Worm (Caenorhabditis elegans): ENCODE results near the gene ZC404.1.

DNA sequence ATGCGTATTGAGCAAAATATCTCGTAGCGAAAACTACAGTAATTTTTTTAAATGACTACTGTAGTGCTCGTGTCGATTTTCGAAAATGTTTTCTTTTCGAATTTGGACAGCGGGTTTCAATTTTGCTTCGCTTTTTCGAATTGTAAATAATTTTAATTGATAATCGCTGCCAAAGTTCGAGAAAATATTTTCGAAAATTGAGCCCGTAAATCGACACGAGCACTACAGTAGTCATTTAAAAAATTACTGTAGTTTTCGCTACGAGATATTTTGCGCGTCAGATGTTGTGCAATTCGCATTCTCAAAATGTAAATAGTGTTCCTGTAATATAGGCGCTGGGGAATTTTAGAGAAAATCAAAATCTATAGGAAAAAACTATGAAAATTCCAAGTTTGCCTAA is 11.7 kb upstream of the ZC404.1 start:
- no peak for TF ChIP-seq nfya-1 (tag; optimal IDR thresholded peaks at IDR 0.05; ENCODE audit: borderline replicate concordance, insufficient read depth)
- no peak for TF ChIP-seq let-607 (tag; optimal IDR thresholded peaks at IDR 0.05)
- no peak for TF ChIP-seq snpc-4 (GFP tag; optimal IDR thresholded peaks at IDR 0.05)
- TF ChIP-seq snpc-4 (tag; optimal IDR thresholded peaks at IDR 0.05), result no peak
- TF ChIP-seq cebp-1 (GFP tag; IDR thresholded peaks at IDR 0.05), result no peak
- TF ChIP-seq cebp-1 (tag; optimal IDR thresholded peaks at IDR 0.05), result no peak
- TF ChIP-seq snpc-1.1 (tag; optimal IDR thresholded peaks at IDR 0.05; ENCODE audit: insufficient read depth), result no peak
- TF ChIP-seq fkh-3 (tag; optimal IDR thresholded peaks at IDR 0.05), result no peak
- TF ChIP-seq sptf-2 (GFP tag; optimal IDR thresholded peaks at IDR 0.05), result no peak
- no peak for TF ChIP-seq lin-40 (tag; optimal IDR thresholded peaks at IDR 0.05)
- no peak for TF ChIP-seq lag-1 (GFP tag; IDR thresholded peaks at IDR 0.05)
- no peak for TF ChIP-seq lin-26 (GFP tag; IDR thresholded peaks at IDR 0.05)
- no peak for TF ChIP-seq pha-4 (tag; optimal IDR thresholded peaks at IDR 0.05)
- TF ChIP-seq dpff-1 (tag; optimal IDR thresholded peaks at IDR 0.05), result no peak
- no peak for TF ChIP-seq tbx-9 (tag; optimal IDR thresholded peaks at IDR 0.05; ENCODE audit: borderline replicate concordance)
- TF ChIP-seq F37B4.10 (GFP tag; IDR thresholded peaks at IDR 0.05), result no peak

Measured in whole organism, young adult.